Worm (Caenorhabditis elegans) whole organism, L1 larva: ENCODE data around the gene T16H12.2.
"Not testable (repeated sequence)": the region's sequence is repeated elsewhere in the genome, so short reads cannot be mapped to it uniquely, and the experiment has no call there.

Experiments
- C16A3.4 ChIP-seq: fragments of 150-350 bp; optimal IDR thresholded peaks from 2 replicates; lab custom pipeline; 2014; ENCODE audit warnings: missing biosample characterization, missing genetic modification characterization
- C34B4.2 ChIP-seq: sonication (generic microtip); optimal IDR thresholded peaks from 2 replicates; lab custom pipeline; 2017; ENCODE audit warnings: mild to moderate bottlenecking, missing genetic modification characterization, missing compliant biosample characterization
- Y116A8C.19 ChIP-seq: sonication (generic microtip); optimal IDR thresholded peaks from 2 replicates; lab custom pipeline; 2016; ENCODE audit warnings: missing compliant biosample characterization, missing genetic modification characterization, borderline replicate concordance
- ceh-63 ChIP-seq: fragments of 200-800 bp; sonication (Bioruptor generic); optimal IDR thresholded peaks from 2 replicates; lab custom pipeline; 2018; ENCODE audit warnings: mild to moderate bottlenecking, missing genetic modification characterization, missing compliant biosample characterization
- ceh-8 ChIP-seq: fragments of 200-800 bp; sonication (Bioruptor generic); optimal IDR thresholded peaks from 2 replicates; lab custom pipeline; 2018; ENCODE audit warnings: mild to moderate bottlenecking, missing genetic modification characterization, moderate library complexity, missing compliant biosample characterization
- ces-1 ChIP-seq: fragments of 150-350 bp; optimal IDR thresholded peaks from 2 replicates; lab custom pipeline; 2014; ENCODE audit warnings: missing biosample characterization, missing genetic modification reagents, missing genetic modification characterization
- efl-1 ChIP-seq, 4 experiments: fragments of 150-350 bp; optimal IDR thresholded peaks in 3 of 4; peaks in 1 of 4; 1 replicate in 1 of 4; 2 replicates in 3 of 4; lab custom pipeline; 2014; ENCODE audit warnings: missing biosample characterization in 2 of 4, missing genetic modification characterization in 2 of 4, missing genetic modification reagents in 2 of 4
- efl-3 ChIP-seq: fragments of 200-800 bp; sonication (Bioruptor generic); optimal IDR thresholded peaks from 2 replicates; lab custom pipeline; 2018; ENCODE audit warnings: mild to moderate bottlenecking, missing genetic modification characterization, missing compliant biosample characterization
- egl-13 ChIP-seq: sonication (generic microtip); optimal IDR thresholded peaks from 2 replicates; lab custom pipeline; 2016; ENCODE audit warnings: missing genotype, missing genetic modification reagents, missing genetic modification characterization, missing compliant biosample characterization
- elt-2 ChIP-seq: sonication (generic microtip); optimal IDR thresholded peaks from 2 replicates; lab custom pipeline; 2016; ENCODE audit warnings: missing genetic modification characterization, mild to moderate bottlenecking, inconsistent platforms, missing compliant biosample characterization, missing genetic modification reagents
- ets-5 ChIP-seq: fragments of 200-800 bp; sonication (Bioruptor generic); IDR thresholded peaks from 2 replicates; pipeline ENCODE4 v1.3.6; 2022; ENCODE audit warnings: missing genetic modification characterization, missing compliant biosample characterization
- fkh-8 ChIP-seq: sonication (generic microtip); optimal IDR thresholded peaks from 2 replicates; lab custom pipeline; 2016; ENCODE audit warnings: mild to moderate bottlenecking, missing genetic modification characterization, missing compliant biosample characterization
- grh-1 ChIP-seq: fragments of 200-800 bp; sonication (Bioruptor generic); IDR thresholded peaks from 2 replicates; pipeline ENCODE4 v1.3.6; 2022; ENCODE audit warnings: missing genetic modification reagents, missing genetic modification characterization, missing compliant biosample characterization
- hpl-2 ChIP-seq: fragments of 150-350 bp; optimal IDR thresholded peaks from 2 replicates; lab custom pipeline; 2014; ENCODE audit warnings: missing biosample characterization, missing genetic modification reagents, missing genetic modification characterization
- jun-1 ChIP-seq: fragments of 150-350 bp; optimal IDR thresholded peaks from 2 replicates; lab custom pipeline; 2014; ENCODE audit warnings: missing biosample characterization, missing genetic modification reagents, missing genetic modification characterization
- lin-14 ChIP-seq: fragments of 200-800 bp; sonication (Bioruptor generic); optimal IDR thresholded peaks from 2 replicates; lab custom pipeline; 2018; ENCODE audit warnings: mild to moderate bottlenecking, missing genetic modification characterization, moderate library complexity, missing compliant biosample characterization
- lin-35 ChIP-seq, 2 experiments: fragments of 150-350 bp; optimal IDR thresholded peaks; 2 replicates each; lab custom pipeline; 2014; ENCODE audit warnings: missing biosample characterization in 2 of 2, missing genetic modification characterization in 2 of 2, missing genetic modification reagents in 2 of 2
- mdl-1 ChIP-seq, 2 experiments: fragments of 150-350 bp; optimal IDR thresholded peaks; 2 replicates each; lab custom pipeline; 2014 to 2017; ENCODE audit warnings: missing biosample characterization in 2 of 2, missing genetic modification characterization in 2 of 2, inconsistent platforms in 1 of 2
- mep-1 ChIP-seq: fragments of 150-350 bp; optimal IDR thresholded peaks from 2 replicates; lab custom pipeline; 2014; ENCODE audit warnings: missing biosample characterization, missing genetic modification characterization
- nhr-11 ChIP-seq: fragments of 150-350 bp; optimal IDR thresholded peaks from 2 replicates; lab custom pipeline; 2014; ENCODE audit warnings: missing biosample characterization, missing genetic modification characterization
- nhr-20 ChIP-seq: sonication (generic microtip); optimal IDR thresholded peaks from 2 replicates; lab custom pipeline; 2016; ENCODE audit warnings: mild to moderate bottlenecking, missing genetic modification characterization, missing compliant biosample characterization
- nhr-28 ChIP-seq: fragments of 150-350 bp; optimal IDR thresholded peaks from 2 replicates; lab custom pipeline; 2014; ENCODE audit warnings: missing biosample characterization, missing genetic modification characterization
- nhr-71 ChIP-seq: sonication (generic microtip); optimal IDR thresholded peaks from 2 replicates; lab custom pipeline; 2016; ENCODE audit warnings: mild to moderate bottlenecking, missing genetic modification characterization, moderate library complexity, missing compliant biosample characterization
- nhr-77 ChIP-seq: fragments of 150-350 bp; optimal IDR thresholded peaks from 2 replicates; lab custom pipeline; 2014; ENCODE audit warnings: missing biosample characterization, missing genetic modification characterization
- nhr-84 ChIP-seq: sonication (generic microtip); optimal IDR thresholded peaks from 2 replicates; lab custom pipeline; 2017; ENCODE audit warnings: missing biosample characterization, missing genetic modification characterization
- snpc-4 ChIP-seq: fragments of 150-350 bp; optimal IDR thresholded peaks from 2 replicates; lab custom pipeline; 2014; ENCODE audit warnings: missing biosample characterization, missing genetic modification characterization
- snu-23 ChIP-seq: sonication (generic microtip); optimal IDR thresholded peaks from 2 replicates; lab custom pipeline; 2016; ENCODE audit warnings: missing genetic modification characterization, missing compliant biosample characterization
- sup-37 ChIP-seq: fragments of 200-800 bp; sonication (Bioruptor generic); optimal IDR thresholded peaks from 2 replicates; lab custom pipeline; 2018; ENCODE audit warnings: mild to moderate bottlenecking, missing genetic modification characterization, missing compliant biosample characterization
- tlp-1 ChIP-seq: fragments of 150-350 bp; optimal IDR thresholded peaks from 2 replicates; lab custom pipeline; 2014; ENCODE audit warnings: missing biosample characterization, missing genetic modification characterization
- unc-62 ChIP-seq: fragments of 150-350 bp; optimal IDR thresholded peaks from 2 replicates; lab custom pipeline; 2014; ENCODE audit warnings: missing biosample characterization, missing genetic modification reagents, missing genetic modification characterization
- xbp-1 ChIP-seq: sonication (generic microtip); optimal IDR thresholded peaks from 2 replicates; lab custom pipeline; 2016; ENCODE audit warnings: missing genetic modification characterization, missing compliant biosample characterization
- zag-1 ChIP-seq: fragments of 150-350 bp; optimal IDR thresholded peaks from 2 replicates; lab custom pipeline; 2014; ENCODE audit warnings: missing biosample characterization, missing genetic modification characterization
- ztf-4 ChIP-seq: fragments of 150-350 bp; optimal IDR thresholded peaks from 2 replicates; lab custom pipeline; 2014; ENCODE audit warnings: missing biosample characterization, missing genetic modification characterization

T16H12.2 gene

ce11 chrIII:10085983-10086382 is at the start of gene T16H12.2:
TSS of gene T16H12.2 (plus strand) at chrIII:10086283.
- no peak for TF ChIP-seq unc-62 (GFP tag; lab: Kevin White, UChicago)
- no peak for TF ChIP-seq C16A3.4
- no peak for TF ChIP-seq jun-1 (tag; lab: Kevin White, UChicago)
- TF ChIP-seq ceh-63, result no peak
- no peak for TF ChIP-seq snpc-4 (tag; lab: Kevin White, UChicago)
- no peak for TF ChIP-seq mdl-1 (tag; optimal IDR thresholded peaks at IDR 0.05; lab: Kevin White, UChicago)
- TF ChIP-seq lin-14 (GFP tag; lab: Kevin White, UChicago), result no peak
- no peak for TF ChIP-seq egl-13
- no peak for TF ChIP-seq mep-1 (tag; lab: Kevin White, UChicago)
- no peak for TF ChIP-seq C34B4.2
- no peak for TF ChIP-seq nhr-77 (tag; lab: Kevin White, UChicago)
- no peak for TF ChIP-seq efl-3 (GFP tag; lab: Kevin White, UChicago)

- no peak for TF ChIP-seq zag-1 (tag; lab: Kevin White, UChicago)
- no peak for TF ChIP-seq snpc-4 (tag; lab: Kevin White, UChicago)
- peak; percentile 41 for TF ChIP-seq fkh-8
- TF ChIP-seq nhr-71 (tag; lab: Kevin White, UChicago), result peak; percentile 12
- TF ChIP-seq snu-23 (GFP tag; lab: Kevin White, UChicago), result no peak
- no peak for TF ChIP-seq ces-1
- TF ChIP-seq lin-35 (GFP tag; optimal IDR thresholded peaks at IDR 0.05; lab: Kevin White, UChicago), result no peak
Measured at ce11 chrIII:10037150-10037549, 48.9 kb upstream of the T16H12.2 start, which contains the start of gene M04D8.7. TSS of gene M04D8.7 (plus strand) at chrIII:10037450.

- no peak for TF ChIP-seq efl-3 (GFP tag; lab: Kevin White, UChicago)
- no peak for TF ChIP-seq ets-5 (GFP tag; lab: Robert Waterston, UW)
- no peak for TF ChIP-seq fkh-8
- TF ChIP-seq nhr-71 (tag; lab: Kevin White, UChicago), result no peak
- no peak for TF ChIP-seq nhr-84 (tag; lab: Kevin White, UChicago)
- no peak for TF ChIP-seq xbp-1 (tag; lab: Kevin White, UChicago)
- no peak for TF ChIP-seq tlp-1 (tag; lab: Kevin White, UChicago)
- TF ChIP-seq sup-37 (GFP tag; lab: Kevin White, UChicago), result no peak
- TF ChIP-seq hpl-2, result no peak
- no peak for TF ChIP-seq egl-13
- no peak for TF ChIP-seq nhr-20 (tag; lab: Kevin White, UChicago)
- no peak for TF ChIP-seq ceh-8 (GFP tag; lab: Kevin White, UChicago)
- TF ChIP-seq efl-1 (optimal IDR thresholded peaks at IDR 0.05; lab: Kevin White, UChicago), result no peak
- no peak for TF ChIP-seq efl-1 (GFP tag; optimal IDR thresholded peaks at IDR 0.05 in 1 of 2; lab: Kevin White, UChicago)
- TF ChIP-seq, all 84 proteins: peak for 0
Measured at ce11 chrIII:10040013-10040412, 46.1 kb upstream of the T16H12.2 start, which contains the start of gene T16G12.7. TSS of gene T16G12.7 (minus strand) at chrIII:10040113.

ce11 chrIII:10049682-10050081 is 36.4 kb upstream of the T16H12.2 start, which contains the start of gene T16G12.1:
TSS of gene T16G12.1 (minus strand) at chrIII:10049857.
- TF ChIP-seq elt-2 (tag; lab: Kevin White, UChicago) (peak; percentile 61), ces-1 (no peak), nhr-11 (tag; lab: Kevin White, UChicago) (no peak), grh-1 (GFP tag; lab: Robert Waterston, UW) (no peak), lin-35 (GFP tag; optimal IDR thresholded peaks at IDR 0.05; lab: Kevin White, UChicago) (no peak)

ce11 chrIII:10050321-10050720 is 35.8 kb upstream of the T16H12.2 start, which contains the start of gene T16G12.3:
TSS of gene T16G12.3 (plus strand) at chrIII:10050621.
- TF ChIP-seq ztf-4 (tag; lab: Kevin White, UChicago); hpl-2; nhr-28 (tag; lab: Kevin White, UChicago): not testable (repeated sequence)

ce11 chrIII:10053312-10053711 is 32.8 kb upstream of the T16H12.2 start, which contains the start of gene T16G12.12:
TSS of gene T16G12.12 (plus strand) at chrIII:10053612.
- not testable (repeated sequence) for TF ChIP-seq Y116A8C.19; sup-37 (GFP tag; lab: Kevin White, UChicago); nhr-71 (tag; lab: Kevin White, UChicago)
